Worm (Caenorhabditis elegans) whole organism, L4 larva: ENCODE data around the gene scl-15.
A peak's percentile ranks its signal among the peaks of the same experiment; 100 is the strongest.

Experiments used
- F10B5.3 ChIP-seq: sonication (generic microtip); optimal IDR thresholded peaks from 2 replicates; lab custom pipeline; 2016; ENCODE audit warnings: mild to moderate bottlenecking, missing genetic modification characterization, missing compliant biosample characterization
- F26F4.8 ChIP-seq: fragments of 200-800 bp; sonication (Bioruptor generic); conservative IDR thresholded peaks from 2 replicates; pipeline ENCODE4 v1.3.6; 2022; ENCODE audit warnings: missing genetic modification characterization, missing compliant biosample characterization
- R02D3.7 ChIP-seq: fragments of 150-350 bp; sonication (generic microtip); optimal IDR thresholded peaks from 3 replicates; lab custom pipeline; 2014; ENCODE audit warnings: missing biosample characterization, missing genetic modification characterization
- T20F7.1 ChIP-seq: fragments of 200-800 bp; sonication (Bioruptor generic); optimal IDR thresholded peaks from 2 replicates; lab custom pipeline; 2018; ENCODE audit warnings: mild to moderate bottlenecking, missing genetic modification characterization, missing compliant biosample characterization
- Y48G9A.11 ChIP-seq: fragments of 200-800 bp; sonication (Bioruptor generic); IDR thresholded peaks from 2 replicates; pipeline ENCODE4 v1.3.6; 2022; ENCODE audit warnings: missing genetic modification reagents, missing genetic modification characterization, missing compliant biosample characterization
- Y75B8A.6 ChIP-seq: fragments of 200-800 bp; sonication (Bioruptor generic); IDR thresholded peaks from 2 replicates; pipeline ENCODE4 v1.3.6; 2022; ENCODE audit warnings: missing genetic modification reagents, missing genetic modification characterization, missing compliant biosample characterization
- ZK337.2 ChIP-seq: fragments of 200-800 bp; sonication (Bioruptor generic); IDR thresholded peaks from 2 replicates; pipeline ENCODE4 v1.3.6; 2022; ENCODE audit warnings: missing genetic modification reagents, missing genetic modification characterization, missing compliant biosample characterization
- ZK546.5 ChIP-seq, 2 experiments: sonication (generic microtip); optimal IDR thresholded peaks; 2 replicates each; lab custom pipeline; 2017; ENCODE audit warnings: missing biosample characterization in 2 of 2, missing genetic modification characterization in 2 of 2
- aha-1 ChIP-seq: fragments of 150-350 bp; peaks from one replicate; lab custom pipeline; 2014; ENCODE audit warnings: missing biosample characterization, missing genetic modification characterization
- ama-1 ChIP-seq: fragments of 150-350 bp; optimal IDR thresholded peaks from 2 replicates; lab custom pipeline; 2014; ENCODE audit warnings: inconsistent platforms, mixed read lengths
- attf-4 ChIP-seq: sonication (generic microtip); optimal IDR thresholded peaks from 3 replicates; lab custom pipeline; 2017; ENCODE audit warnings: missing biosample characterization, missing genetic modification characterization
- ceh-20 ChIP-seq: fragments of 200-800 bp; sonication (Bioruptor generic); IDR thresholded peaks from 2 replicates; pipeline ENCODE4 v1.3.6; 2022; ENCODE audit warnings: missing genetic modification reagents, missing genetic modification characterization, missing compliant biosample characterization
- ceh-28 ChIP-seq: fragments of 150-350 bp; optimal IDR thresholded peaks from 2 replicates; lab custom pipeline; 2014; ENCODE audit warnings: missing biosample characterization, missing genetic modification reagents, missing genetic modification characterization
- ceh-32 ChIP-seq: sonication (generic microtip); optimal IDR thresholded peaks from 2 replicates; lab custom pipeline; 2016; ENCODE audit warnings: mild to moderate bottlenecking, missing genetic modification characterization, missing compliant biosample characterization; ENCODE audit not compliant: poor library complexity
- ceh-44 ChIP-seq: fragments of 200-800 bp; sonication (Bioruptor generic); IDR thresholded peaks from 2 replicates; pipeline ENCODE4 v1.3.6; 2022; ENCODE audit warnings: missing genetic modification reagents, missing genetic modification characterization, missing compliant biosample characterization
- ceh-62 ChIP-seq: sonication (generic microtip); optimal IDR thresholded peaks from 2 replicates; lab custom pipeline; 2017; ENCODE audit warnings: missing biosample characterization, missing genetic modification characterization
- ces-1 ChIP-seq: fragments of 150-350 bp; sonication (generic microtip); optimal IDR thresholded peaks from 4 replicates; lab custom pipeline; 2014; ENCODE audit warnings: missing biosample characterization, missing genetic modification reagents, missing genetic modification characterization
- cey-2 ChIP-seq: sonication (generic microtip); optimal IDR thresholded peaks from 3 replicates; lab custom pipeline; 2017; ENCODE audit warnings: missing genetic modification characterization, mild to moderate bottlenecking, missing compliant biosample characterization, antibody characterized with exemption, borderline replicate concordance; ENCODE audit not compliant: insufficient read depth
- ctbp-1 ChIP-seq: fragments of 200-800 bp; sonication (Bioruptor generic); IDR thresholded peaks from 2 replicates; pipeline ENCODE4 v1.3.6; 2022; ENCODE audit warnings: missing genetic modification reagents, missing genetic modification characterization, missing compliant biosample characterization
- daf-19 ChIP-seq: fragments of 200-800 bp; sonication (Bioruptor generic); conservative IDR thresholded peaks from 2 replicates; pipeline ENCODE4 v1.3.6; 2022; ENCODE audit warnings: missing genetic modification characterization, missing compliant biosample characterization
- daf-8 ChIP-seq: fragments of 200-800 bp; sonication (Bioruptor generic); IDR thresholded peaks from 2 replicates; pipeline ENCODE4 v1.3.6; 2022; ENCODE audit warnings: missing genetic modification characterization, missing compliant biosample characterization
- dmd-8 ChIP-seq: fragments of 200-800 bp; sonication (Bioruptor generic); IDR thresholded peaks from 2 replicates; pipeline ENCODE4 v1.3.6; 2022; ENCODE audit warnings: missing genetic modification characterization, missing compliant biosample characterization
- dmd-9 ChIP-seq: fragments of 200-800 bp; sonication (Bioruptor generic); IDR thresholded peaks from 2 replicates; pipeline ENCODE4 v1.3.6; 2022; ENCODE audit warnings: missing genetic modification reagents, missing genetic modification characterization, missing compliant biosample characterization
- dpl-1 ChIP-seq: fragments of 150-350 bp; optimal IDR thresholded peaks from 2 replicates; lab custom pipeline; 2014; ENCODE audit warnings: missing biosample characterization, missing genetic modification reagents, missing genetic modification characterization
- duxl-1 ChIP-seq: sonication (generic microtip); optimal IDR thresholded peaks from 2 replicates; lab custom pipeline; 2016; ENCODE audit warnings: mild to moderate bottlenecking, missing genetic modification characterization, moderate library complexity, missing compliant biosample characterization; ENCODE audit not compliant: poor library complexity
- fkh-10 ChIP-seq: fragments of 150-350 bp; optimal IDR thresholded peaks from 2 replicates; lab custom pipeline; 2014; ENCODE audit warnings: missing biosample characterization, missing genetic modification reagents, missing genetic modification characterization
- fos-1 ChIP-seq: fragments of 150-350 bp; optimal IDR thresholded peaks from 2 replicates; lab custom pipeline; 2014; ENCODE audit warnings: missing biosample characterization, missing genetic modification characterization
- hif-1 ChIP-seq, 2 experiments: sonication (generic microtip); optimal IDR thresholded peaks; 2 replicates each; lab custom pipeline; 2016 to 2017; ENCODE audit warnings: missing compliant biosample characterization in 2 of 2, missing genetic modification characterization in 2 of 2, missing genetic modification reagents in 2 of 2, missing genotype in 2 of 2, mild to moderate bottlenecking in 1 of 2
- hlh-11 ChIP-seq: fragments of 200-800 bp; sonication (Bioruptor generic); optimal IDR thresholded peaks from 2 replicates; lab custom pipeline; 2018; ENCODE audit warnings: mild to moderate bottlenecking, missing genetic modification characterization, missing compliant biosample characterization
- hlh-30 ChIP-seq: sonication (generic microtip); optimal IDR thresholded peaks from 2 replicates; lab custom pipeline; 2017; ENCODE audit warnings: antibody characterized with exemption, mild to moderate bottlenecking, missing genetic modification characterization, missing compliant biosample characterization; ENCODE audit not compliant: insufficient read depth
- jun-1 ChIP-seq: fragments of 150-350 bp; optimal IDR thresholded peaks from 2 replicates; lab custom pipeline; 2014; ENCODE audit warnings: missing biosample characterization, missing genetic modification reagents, missing genetic modification characterization
- lin-1 ChIP-seq: fragments of 200-800 bp; sonication (Bioruptor generic); IDR thresholded peaks from 2 replicates; pipeline ENCODE4 v1.3.6; 2022; ENCODE audit warnings: missing genetic modification reagents, missing genetic modification characterization, missing compliant biosample characterization
- lin-13 ChIP-seq: fragments of 150-350 bp; optimal IDR thresholded peaks from 2 replicates; lab custom pipeline; 2014; ENCODE audit warnings: missing biosample characterization, missing genetic modification reagents, missing genetic modification characterization
- madf-5 ChIP-seq, 2 experiments: fragments of 200-800 bp; sonication (Bioruptor generic); IDR thresholded peaks; 2 replicates each; pipeline ENCODE4 v1.3.6; 2022; ENCODE audit warnings: missing compliant biosample characterization in 2 of 2, missing genetic modification characterization in 2 of 2
- mdl-1 ChIP-seq, 2 experiments: fragments of 150-350 bp in 1 of 2; sonication (generic microtip) in 1 of 2; optimal IDR thresholded peaks; 2 replicates each; lab custom pipeline; 2014 to 2017; ENCODE audit warnings: missing biosample characterization in 2 of 2, missing genetic modification characterization in 2 of 2
- mxl-2 ChIP-seq: fragments of 200-800 bp; sonication (Bioruptor generic); conservative IDR thresholded peaks from 2 replicates; pipeline ENCODE4 v1.3.6; 2022; ENCODE audit warnings: missing genetic modification reagents, missing genetic modification characterization, missing compliant biosample characterization
- nhr-10 ChIP-seq: fragments of 150-350 bp; optimal IDR thresholded peaks from 2 replicates; lab custom pipeline; 2014; ENCODE audit warnings: missing biosample characterization, missing genetic modification characterization
- nhr-11 ChIP-seq: fragments of 150-350 bp; optimal IDR thresholded peaks from 2 replicates; lab custom pipeline; 2014; ENCODE audit warnings: missing biosample characterization, missing genetic modification characterization
- nhr-25 ChIP-seq: sonication (generic microtip); optimal IDR thresholded peaks from 2 replicates; lab custom pipeline; 2017; ENCODE audit warnings: missing genetic modification characterization, mild to moderate bottlenecking, missing compliant biosample characterization, antibody characterized with exemption, moderate library complexity, borderline replicate concordance; ENCODE audit not compliant: insufficient read depth
- nhr-76 ChIP-seq: fragments of 150-350 bp; optimal IDR thresholded peaks from 2 replicates; lab custom pipeline; 2014; ENCODE audit warnings: missing biosample characterization, missing genetic modification characterization
- pqm-1 ChIP-seq: sonication (generic microtip); optimal IDR thresholded peaks from 2 replicates; lab custom pipeline; 2017; ENCODE audit warnings: missing biosample characterization, missing genetic modification characterization
- saeg-2 ChIP-seq: fragments of 200-800 bp; sonication (Bioruptor generic); IDR thresholded peaks from 2 replicates; pipeline ENCODE4 v1.3.6; 2022; ENCODE audit warnings: missing genetic modification reagents, missing genetic modification characterization, missing compliant biosample characterization
- sdz-12 ChIP-seq: fragments of 200-800 bp; sonication (Bioruptor generic); optimal IDR thresholded peaks from 2 replicates; lab custom pipeline; 2018; ENCODE audit warnings: mild to moderate bottlenecking, missing genetic modification characterization, missing compliant biosample characterization
- set-16 ChIP-seq: fragments of 200-800 bp; sonication (Bioruptor generic); IDR thresholded peaks from 2 replicates; pipeline ENCODE4 v1.3.6; 2022; ENCODE audit warnings: missing genetic modification reagents, missing genetic modification characterization, missing compliant biosample characterization
- snpc-1.2 ChIP-seq: fragments of 200-800 bp; sonication (Bioruptor generic); IDR thresholded peaks from 2 replicates; pipeline ENCODE4 v1.3.6; 2022; ENCODE audit warnings: missing genetic modification reagents, missing genetic modification characterization, missing compliant biosample characterization
- spr-3 ChIP-seq: fragments of 200-800 bp; sonication (Bioruptor generic); optimal IDR thresholded peaks from 2 replicates; lab custom pipeline; 2018; ENCODE audit warnings: mild to moderate bottlenecking, missing genetic modification characterization, missing compliant biosample characterization
- unc-130 ChIP-seq: sonication (generic microtip); optimal IDR thresholded peaks from 2 replicates; lab custom pipeline; 2016; ENCODE audit warnings: missing genetic modification reagents, missing genetic modification characterization, missing compliant biosample characterization
- zag-1 ChIP-seq: fragments of 150-350 bp; optimal IDR thresholded peaks from 2 replicates; lab custom pipeline; 2014; ENCODE audit warnings: missing biosample characterization, missing genetic modification characterization
- zfp-3 ChIP-seq: fragments of 200-800 bp; sonication (Bioruptor generic); conservative IDR thresholded peaks from 2 replicates; pipeline ENCODE4 v1.3.6; 2022; ENCODE audit warnings: missing genetic modification reagents, missing genetic modification characterization, missing compliant biosample characterization
- ztf-7 ChIP-seq: fragments of 150-350 bp; optimal IDR thresholded peaks from 2 replicates; lab custom pipeline; 2014; ENCODE audit warnings: missing biosample characterization, missing genetic modification characterization

scl-15 gene

ce11 chrII:3247556-3247955 is 36.9 kb downstream of the scl-15 start:
- TF ChIP-seq set-16 (GFP tag; lab: Robert Waterston, UW) (peak; percentile 58; the same call in 1 of the 2 replicates), Y48G9A.11 (no peak)

ce11 chrII:3245836-3246235 is 38.6 kb downstream of the scl-15 start, which contains the start of gene C17F4.7:
C17F4.7 (minus strand) TSS chrII:3246015.
- TF ChIP-seq ceh-20 (no peak), fkh-10 (GFP tag; lab: Kevin White, UChicago) (no peak), hlh-11 (peak; percentile 84), pqm-1 (peak; percentile 84), cey-2 (tag; lab: Kevin White, UChicago) (no peak), hif-1 (tag; optimal IDR thresholded peaks at IDR 0.05; lab: Kevin White, UChicago) (no peak), ceh-28 (tag; lab: Kevin White, UChicago) (no peak), dmd-8 (GFP tag; lab: Robert Waterston, UW) (no peak), nhr-10 (tag; lab: Kevin White, UChicago) (no peak), sdz-12 (GFP tag; lab: Kevin White, UChicago) (no peak), ces-1 (GFP tag; lab: Kevin White, UChicago) (no peak), Y75B8A.6 (GFP tag; lab: Robert Waterston, UW) (no peak), aha-1 (tag; lab: Kevin White, UChicago) (peak; percentile 62), ceh-44 (GFP tag; lab: Robert Waterston, UW) (no peak), snpc-1.2 (no peak), ZK546.5 (tag; optimal IDR thresholded peaks at IDR 0.05; lab: Kevin White, UChicago) (no peak), R02D3.7 (tag; lab: Kevin White, UChicago) (no peak), lin-1 (GFP tag; lab: Robert Waterston, UW) (peak; percentile 77; the same call in 1 of the 2 replicates), dpl-1 (GFP tag; lab: Kevin White, UChicago) (no peak), nhr-11 (no peak), zag-1 (tag; lab: Kevin White, UChicago) (no peak), nhr-25 (tag; lab: Kevin White, UChicago) (no peak), duxl-1 (tag; lab: Kevin White, UChicago) (no peak), ceh-62 (no peak), daf-19 (GFP tag; lab: Robert Waterston, UW) (no peak), ctbp-1 (GFP tag; lab: Robert Waterston, UW) (no peak), saeg-2 (GFP tag; lab: Robert Waterston, UW) (no peak), unc-130 (GFP tag; lab: Kevin White, UChicago) (no peak), ZK337.2 (GFP tag; lab: Robert Waterston, UW) (no peak), daf-8 (GFP tag; lab: Robert Waterston, UW) (no peak), mxl-2 (GFP tag; lab: Robert Waterston, UW) (no peak; the same call in 1 of the 2 replicates), zfp-3 (no peak), nhr-76 (tag; lab: Kevin White, UChicago) (no peak), jun-1 (tag; lab: Kevin White, UChicago) (peak; percentile 12), hlh-30 (tag; lab: Kevin White, UChicago) (peak; percentile 2), spr-3 (GFP tag; lab: Kevin White, UChicago) (no peak), F10B5.3 (no peak), F26F4.8 (GFP tag; lab: Robert Waterston, UW) (no peak), lin-13 (GFP tag; lab: Kevin White, UChicago) (no peak), madf-5 (GFP tag; IDR thresholded peaks at IDR 0.05; lab: Robert Waterston, UW) (no peak), fos-1 (tag; lab: Kevin White, UChicago) (no peak), Y48G9A.11 (no peak), attf-4 (no peak), dmd-9 (no peak), ceh-32 (tag; lab: Kevin White, UChicago) (no peak), T20F7.1 (GFP tag; lab: Kevin White, UChicago) (no peak), ama-1 (no peak), mdl-1 (tag; optimal IDR thresholded peaks at IDR 0.05; lab: Kevin White, UChicago) (no peak), ztf-7 (tag; lab: Kevin White, UChicago) (no peak)
